Fruit fly (Drosophila melanogaster): ENCODE data around the gene CG10874.

- TF ChIP-seq CTCF (optimal IDR thresholded peaks at IDR 0.05) (no peak), CG8478 (optimal IDR thresholded peaks at IDR 0.05) (no peak)
These were observed 13.9 kb upstream of the CG10874 start, which contains the start of gene CG31668 for dm6 chr2L:2206066-2206465.

All from S2 (cell line).